Fruit fly (Drosophila melanogaster) whole organism, embryonic: Measurements from ENCODE around the gene CG6163.

Experiments
- ATbp ChIP-seq: fragments of 200-800 bp; sonication (Bioruptor generic); optimal IDR thresholded peaks from 2 replicates; lab custom pipeline; 2017; ENCODE audit warnings: missing biosample characterization, mild to moderate bottlenecking, missing genetic modification characterization, missing genetic modification reagents
- Ada2b ChIP-seq: fragments of 200-800 bp; sonication (Bioruptor generic); IDR thresholded peaks from 2 replicates; pipeline ENCODE4 v1.3.6; 2022; ENCODE audit warnings: missing biosample characterization, missing genetic modification characterization
- Atf-2 ChIP-seq: fragments of 200-800 bp; sonication (Bioruptor generic); optimal IDR thresholded peaks from 2 replicates; lab custom pipeline; 2016; ENCODE audit warnings: missing biosample characterization, missing genetic modification characterization
- CG12219 ChIP-seq: fragments of 200-800 bp; sonication (Bioruptor generic); optimal IDR thresholded peaks from 3 replicates; lab custom pipeline; 2018; ENCODE audit warnings: missing biosample characterization, mild to moderate bottlenecking, missing genetic modification characterization
- CG12391 ChIP-seq: fragments of 200-800 bp; sonication (Bioruptor generic); optimal IDR thresholded peaks from 3 replicates; lab custom pipeline; 2018; ENCODE audit warnings: missing biosample characterization, mild to moderate bottlenecking, missing genetic modification characterization, moderate library complexity
- CG13894 ChIP-seq: fragments of 200-800 bp; sonication (Bioruptor generic); optimal IDR thresholded peaks from 3 replicates; lab custom pipeline; 2018; ENCODE audit warnings: missing biosample characterization, mild to moderate bottlenecking, missing genetic modification characterization, moderate library complexity
- CG16863 ChIP-seq: fragments of 200-800 bp; sonication (Bioruptor generic); optimal IDR thresholded peaks from 3 replicates; lab custom pipeline; 2016; ENCODE audit warnings: missing biosample characterization, missing genetic modification characterization
- CG31224 ChIP-seq: fragments of 200-800 bp; sonication (Bioruptor generic); IDR thresholded peaks from 2 replicates; pipeline ENCODE4 v1.3.6; 2022; ENCODE audit warnings: missing biosample characterization, missing genetic modification characterization
- CG3407 ChIP-seq: fragments of 200-800 bp; sonication (Bioruptor generic); optimal IDR thresholded peaks from 2 replicates; lab custom pipeline; 2018; ENCODE audit warnings: missing biosample characterization, mild to moderate bottlenecking, missing genetic modification characterization
- CG4328 ChIP-seq: fragments of 200-800 bp; sonication (Bioruptor generic); optimal IDR thresholded peaks from 3 replicates; lab custom pipeline; 2017; ENCODE audit warnings: missing biosample characterization, missing genetic modification reagents, missing genetic modification characterization
- CG5180 ChIP-seq: fragments of 200-800 bp; sonication (Bioruptor generic); optimal IDR thresholded peaks from 3 replicates; lab custom pipeline; 2017; ENCODE audit warnings: missing biosample characterization, missing genetic modification characterization, mild to moderate bottlenecking, moderate library complexity, missing genetic modification reagents
- CG6813 ChIP-seq: fragments of 200-800 bp; sonication (Bioruptor generic); optimal IDR thresholded peaks from 2 replicates; lab custom pipeline; 2017; ENCODE audit warnings: missing biosample characterization, missing genetic modification characterization, mild to moderate bottlenecking, moderate library complexity, missing genetic modification reagents
- CG7372 ChIP-seq: fragments of 200-800 bp; sonication (Bioruptor generic); IDR thresholded peaks from 2 replicates; pipeline ENCODE4 v1.3.6; 2022; ENCODE audit warnings: missing biosample characterization, missing genetic modification characterization
- CG8765 ChIP-seq: fragments of 200-800 bp; sonication (Bioruptor generic); IDR thresholded peaks from 2 replicates; pipeline ENCODE4 v1.3.6; 2022; ENCODE audit warnings: missing biosample characterization, missing genetic modification characterization
- CG9437 ChIP-seq: fragments of 200-800 bp; sonication (Bioruptor generic); optimal IDR thresholded peaks from 2 replicates; lab custom pipeline; 2018; ENCODE audit warnings: missing biosample characterization, mild to moderate bottlenecking, missing genetic modification characterization
- CHES-1-like ChIP-seq: fragments of 200-800 bp; sonication (Bioruptor generic); optimal IDR thresholded peaks from 2 replicates; lab custom pipeline; 2016; ENCODE audit warnings: missing biosample characterization, missing genetic modification characterization
- Dad ChIP-seq: fragments of 200-800 bp; sonication (Bioruptor generic); optimal IDR thresholded peaks from 3 replicates; lab custom pipeline; 2016; ENCODE audit warnings: missing biosample characterization, missing genetic modification characterization
- Elba2 ChIP-seq: fragments of 200-800 bp; sonication (Bioruptor generic); optimal IDR thresholded peaks from 3 replicates; lab custom pipeline; 2016; ENCODE audit warnings: missing biosample characterization, missing genetic modification characterization
- Gsc ChIP-seq: fragments of 200-800 bp; sonication (Bioruptor generic); IDR thresholded peaks from 2 replicates; pipeline ENCODE4 v1.3.6; 2022; ENCODE audit warnings: missing biosample characterization, missing genetic modification characterization
- H2.0 ChIP-seq: fragments of 200-800 bp; sonication (Bioruptor generic); IDR thresholded peaks from 2 replicates; pipeline ENCODE4 v1.3.6; 2022; ENCODE audit warnings: missing biosample characterization, missing genetic modification characterization
- Hey ChIP-seq: fragments of 200-800 bp; sonication (Bioruptor generic); optimal IDR thresholded peaks from 3 replicates; lab custom pipeline; 2018; ENCODE audit warnings: missing biosample characterization, mild to moderate bottlenecking, missing genetic modification characterization
- Hr51 ChIP-seq, 2 experiments: fragments of 200-800 bp; sonication (Bioruptor generic); optimal IDR thresholded peaks; 2 replicates in 1 of 2; 3 replicates in 1 of 2; lab custom pipeline; 2016 to 2018; ENCODE audit warnings: missing biosample characterization in 2 of 2, missing genetic modification characterization in 2 of 2, mild to moderate bottlenecking in 1 of 2, moderate library complexity in 1 of 2
- Jarid2 ChIP-seq: fragments of 200-800 bp; sonication (Bioruptor generic); optimal IDR thresholded peaks from 3 replicates; lab custom pipeline; 2017; ENCODE audit warnings: mild to moderate bottlenecking, missing biosample characterization, missing genetic modification reagents, missing genetic modification characterization
- Mrtf ChIP-seq: fragments of 200-800 bp; sonication (Bioruptor generic); IDR thresholded peaks from 3 replicates; pipeline ENCODE4 v1.3.6; 2022; ENCODE audit warnings: missing biosample characterization, missing genetic modification characterization
- NC2β ChIP-seq: fragments of 200-800 bp; sonication (Bioruptor generic); optimal IDR thresholded peaks from 2 replicates; lab custom pipeline; 2016; ENCODE audit warnings: missing biosample characterization, missing genetic modification characterization
- NK7.1 ChIP-seq: fragments of 200-800 bp; sonication (Bioruptor generic); optimal IDR thresholded peaks from 3 replicates; lab custom pipeline; 2016; ENCODE audit warnings: missing biosample characterization, missing genetic modification characterization
- Oli ChIP-seq: fragments of 200-800 bp; sonication (Bioruptor generic); optimal IDR thresholded peaks from 2 replicates; lab custom pipeline; 2018; ENCODE audit warnings: missing biosample characterization, mild to moderate bottlenecking, missing genetic modification characterization, moderate library complexity
- Ptx1 ChIP-seq: fragments of 200-800 bp; sonication (Bioruptor generic); IDR thresholded peaks from 2 replicates; pipeline ENCODE4 v1.3.6; 2022; ENCODE audit warnings: missing biosample characterization, missing genetic modification characterization
- Sry-β ChIP-seq: fragments of 200-800 bp; sonication (Bioruptor generic); optimal IDR thresholded peaks from 2 replicates; lab custom pipeline; 2018; ENCODE audit warnings: missing biosample characterization, mild to moderate bottlenecking, missing genetic modification characterization, moderate library complexity
- ab ChIP-seq: fragments of 200-800 bp; sonication (Bioruptor generic); optimal IDR thresholded peaks from 2 replicates; lab custom pipeline; 2016; ENCODE audit warnings: missing biosample characterization, missing genetic modification characterization
- abd-A ChIP-seq: fragments of 200-800 bp; sonication (Bioruptor generic); optimal IDR thresholded peaks from 3 replicates; lab custom pipeline; 2019; ENCODE audit warnings: missing biosample characterization, mild to moderate bottlenecking, missing genetic modification characterization, moderate library complexity
- al ChIP-seq: fragments of 200-800 bp; sonication (Bioruptor generic); IDR thresholded peaks from 2 replicates; pipeline ENCODE4 v1.3.6; 2022; ENCODE audit warnings: missing biosample characterization, missing genetic modification characterization
- crp ChIP-seq, 2 experiments: fragments of 200-800 bp; sonication (Bioruptor generic); optimal IDR thresholded peaks; 2 replicates in 1 of 2; 3 replicates in 1 of 2; lab custom pipeline; 2017; ENCODE audit warnings: missing biosample characterization in 2 of 2, missing genetic modification characterization in 2 of 2, mild to moderate bottlenecking in 1 of 2, moderate library complexity in 1 of 2
- dpn ChIP-seq, 2 experiments: fragments of 200-800 bp; sonication (Bioruptor generic); optimal IDR thresholded peaks; 3 replicates each; lab custom pipeline; 2016; ENCODE audit warnings: missing biosample characterization in 2 of 2, missing genetic modification characterization in 2 of 2
- en ChIP-seq: fragments of 200-800 bp; sonication (Bioruptor generic); optimal IDR thresholded peaks from 2 replicates; lab custom pipeline; 2016; ENCODE audit warnings: missing biosample characterization, missing genetic modification characterization
- esg ChIP-seq: fragments of 200-800 bp; sonication (Bioruptor generic); conservative IDR thresholded peaks from 2 replicates; pipeline ENCODE4 v1.3.6; 2022; ENCODE audit warnings: missing biosample characterization, missing genetic modification characterization
- fd3F ChIP-seq: fragments of 200-800 bp; sonication (Bioruptor generic); optimal IDR thresholded peaks from 2 replicates; lab custom pipeline; 2018; ENCODE audit warnings: missing biosample characterization, mild to moderate bottlenecking, missing genetic modification characterization, moderate library complexity
- gcm2 ChIP-seq: fragments of 200-800 bp; sonication (Bioruptor generic); optimal IDR thresholded peaks from 2 replicates; lab custom pipeline; 2016; ENCODE audit warnings: missing biosample characterization, missing genetic modification characterization
- gem ChIP-seq: fragments of 200-800 bp; sonication (Bioruptor generic); optimal IDR thresholded peaks from 2 replicates; lab custom pipeline; 2019; ENCODE audit warnings: missing biosample characterization, mild to moderate bottlenecking, missing genetic modification characterization, moderate library complexity
- hbn ChIP-seq: fragments of 200-800 bp; sonication (Bioruptor generic); IDR thresholded peaks from 2 replicates; pipeline ENCODE4 v1.3.6; 2022; ENCODE audit warnings: missing biosample characterization, missing genetic modification characterization; ENCODE audit not compliant: partially characterized antibody
- maf-S ChIP-seq: fragments of 200-800 bp; sonication (Bioruptor generic); optimal IDR thresholded peaks from 2 replicates; lab custom pipeline; 2016; ENCODE audit warnings: missing biosample characterization, missing genetic modification characterization
- mld ChIP-seq: fragments of 200-800 bp; sonication (Bioruptor generic); IDR thresholded peaks from 3 replicates; pipeline ENCODE4 v1.3.6; 2022; ENCODE audit warnings: missing biosample characterization, missing genetic modification characterization; ENCODE audit not compliant: partially characterized antibody
- onecut ChIP-seq: fragments of 200-800 bp; sonication (Bioruptor generic); IDR thresholded peaks from 2 replicates; pipeline ENCODE4 v1.3.6; 2022; ENCODE audit warnings: missing biosample characterization, missing genetic modification characterization
- prd ChIP-seq, 3 experiments: fragments of >200 bp in 2 of 3; fragments of 200-800 bp in 1 of 3; sonication (Bioruptor generic) in 1 of 3; optimal IDR thresholded peaks in 2 of 3; IDR thresholded peaks in 1 of 3; 2 replicates in 2 of 3; 3 replicates in 1 of 3; pipeline versions ENCODE4 v1.3.6 to Lab custom; 2017 to 2022; ENCODE audit warnings: missing biosample characterization in 1 of 3, missing genetic modification characterization in 1 of 3
- psq ChIP-seq: fragments of 200-800 bp; sonication (Bioruptor generic); optimal IDR thresholded peaks from 2 replicates; lab custom pipeline; 2017; ENCODE audit warnings: missing biosample characterization, missing genetic modification characterization
- scrt ChIP-seq: fragments of 200-800 bp; sonication (Bioruptor generic); optimal IDR thresholded peaks from 2 replicates; lab custom pipeline; 2018; ENCODE audit warnings: missing biosample characterization, mild to moderate bottlenecking, missing genetic modification characterization, moderate library complexity
- sd ChIP-seq: fragments of 200-800 bp; sonication (Bioruptor generic); optimal IDR thresholded peaks from 3 replicates; lab custom pipeline; 2018; ENCODE audit warnings: missing biosample characterization, mild to moderate bottlenecking, missing genetic modification characterization, moderate library complexity
- sens ChIP-seq: fragments of 200-800 bp; sonication (Bioruptor generic); peaks from one replicate; lab custom pipeline; 2016; ENCODE audit warnings: missing biosample characterization, missing genetic modification characterization
- slou ChIP-seq: fragments of 200-800 bp; sonication (Bioruptor generic); optimal IDR thresholded peaks from 3 replicates; lab custom pipeline; 2016; ENCODE audit warnings: missing biosample characterization, missing genetic modification characterization
- tgo ChIP-seq: fragments of 200-800 bp; sonication (Bioruptor generic); IDR thresholded peaks from 3 replicates; pipeline ENCODE4 v1.3.6; 2022; ENCODE audit warnings: missing biosample characterization, missing genetic modification characterization
- toy ChIP-seq: fragments of 200-800 bp; sonication (Bioruptor generic); IDR thresholded peaks from 2 replicates; pipeline ENCODE4 v1.3.6; 2022; ENCODE audit warnings: missing biosample characterization, missing genetic modification characterization

CG6163 gene

DNA sequence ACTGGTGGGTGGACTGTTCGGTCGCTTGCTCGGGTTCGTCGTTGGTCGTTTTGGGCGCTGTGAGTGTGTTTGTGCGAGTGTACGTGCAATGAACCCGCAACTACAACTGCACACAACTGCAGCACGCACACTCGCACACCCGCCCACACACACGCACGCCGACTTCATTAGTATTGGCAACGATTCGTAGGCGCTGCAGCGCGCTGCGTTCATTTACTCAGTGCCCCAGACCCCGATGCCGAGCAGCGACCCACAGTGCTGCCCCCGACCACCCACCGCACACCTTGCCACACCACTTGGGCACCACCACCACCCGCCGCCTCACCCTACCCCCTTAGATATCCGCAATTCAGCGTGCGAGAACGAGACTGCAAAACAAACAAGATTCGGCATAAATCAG lies 1.7 kb upstream of the CG6163 start (continued):
- TF ChIP-seq Elba2: no peak
- no peak for TF ChIP-seq Oli (tag; lab: Kevin White, UChicago)
- TF ChIP-seq dpn (GFP tag; optimal IDR thresholded peaks at IDR 0.05; lab: Kevin White, UChicago): no peak
- TF ChIP-seq psq (GFP tag; lab: Kevin White, UChicago): no peak
- TF ChIP-seq gem (tag; lab: Kevin White, UChicago): no peak
- no peak for TF ChIP-seq Hr51 (GFP tag; optimal IDR thresholded peaks at IDR 0.05; lab: Kevin White, UChicago)
- no peak for TF ChIP-seq mld (GFP tag; lab: Robert Waterston, UW)
- no peak for TF ChIP-seq CG31224 (GFP tag; lab: Robert Waterston, UW)
- no peak for TF ChIP-seq sens (GFP tag; lab: Kevin White, UChicago)
- no peak for TF ChIP-seq onecut (GFP tag; lab: Robert Waterston, UW)
- TF ChIP-seq ab: no peak
- no peak for TF ChIP-seq hbn (GFP tag; lab: Robert Waterston, UW)
- no peak for TF ChIP-seq toy (GFP tag; lab: Robert Waterston, UW)
- TF ChIP-seq Dad: no peak
- TF ChIP-seq CG5180 (GFP tag; lab: Kevin White, UChicago): no peak
- no peak for TF ChIP-seq NC2β (GFP tag; lab: Kevin White, UChicago)
- TF ChIP-seq CG12391 (tag; lab: Kevin White, UChicago): no peak
- no peak for TF ChIP-seq ATbp (GFP tag; lab: Kevin White, UChicago)
- TF ChIP-seq maf-S (GFP tag; lab: Kevin White, UChicago): no peak
- no peak for TF ChIP-seq CG13894 (tag; lab: Kevin White, UChicago)
- TF ChIP-seq CG12219: no peak
- TF ChIP-seq CHES-1-like (GFP tag; lab: Kevin White, UChicago): no peak
- no peak for TF ChIP-seq CG3407
- TF ChIP-seq fd3F (GFP tag; lab: Kevin White, UChicago): no peak
- TF ChIP-seq slou (GFP tag; lab: Kevin White, UChicago): no peak
- TF ChIP-seq CG7372 (GFP tag; lab: Robert Waterston, UW): no peak
- TF ChIP-seq en (GFP tag; lab: Kevin White, UChicago): no peak
- 0 out of 2 replicates have a peak, but pooled peaks have one; percentile 5 for TF ChIP-seq Ptx1 (GFP tag; lab: Robert Waterston, UW)
- TF ChIP-seq Mrtf (GFP tag; lab: Robert Waterston, UW): no peak
- TF ChIP-seq Gsc: no peak
- no peak for TF ChIP-seq CG16863 (GFP tag; lab: Kevin White, UChicago)
- no peak for TF ChIP-seq CG6813 (GFP tag; lab: Kevin White, UChicago)
- no peak for TF ChIP-seq Ada2b (GFP tag; lab: Robert Waterston, UW)
- no peak for TF ChIP-seq crp (GFP tag; optimal IDR thresholded peaks at IDR 0.05; lab: Kevin White, UChicago)
- TF ChIP-seq NK7.1 (GFP tag; lab: Kevin White, UChicago): no peak
- TF ChIP-seq CG9437 (GFP tag; lab: Kevin White, UChicago): no peak
- TF ChIP-seq Sry-β: no peak
- TF ChIP-seq gcm2: no peak
- no peak for TF ChIP-seq Jarid2 (GFP tag; lab: Kevin White, UChicago)
- no peak for TF ChIP-seq CG8765
- TF ChIP-seq H2.0 (GFP tag; lab: Robert Waterston, UW): no peak
- TF ChIP-seq al: no peak
- TF ChIP-seq prd (optimal IDR thresholded peaks at IDR 0.05; lab: Kevin White, UChicago): no peak
- TF ChIP-seq prd (GFP tag; IDR thresholded peaks at IDR 0.05; lab: Robert Waterston, UW): 0 out of 3 replicates have a peak, but pooled peaks have one; percentile 26
- TF ChIP-seq CG4328 (GFP tag; lab: Kevin White, UChicago): no peak
- TF ChIP-seq Hey (tag; lab: Kevin White, UChicago): no peak
- TF ChIP-seq Atf-2 (GFP tag; lab: Kevin White, UChicago): no peak
- TF ChIP-seq tgo (GFP tag; lab: Robert Waterston, UW): no peak
- TF ChIP-seq sd: no peak
- no peak for TF ChIP-seq esg (GFP tag; lab: Robert Waterston, UW)
- TF ChIP-seq scrt: no peak
- TF ChIP-seq abd-A: no peak
